Fruit fly (Drosophila melanogaster) whole organism, wandering third instar larva: Measurements from ENCODE around the gene CG46309.

Source experiments
- Myc ChIP-seq: fragments of >200 bp; optimal IDR thresholded peaks from 2 replicates; lab custom pipeline; 2017
- Vsx2 ChIP-seq: fragments of 200-300, 225-300 bp; sonication (Bioruptor generic); optimal IDR thresholded peaks from 2 replicates; lab custom pipeline; 2018; ENCODE audit warnings: missing biosample characterization, missing genetic modification characterization; ENCODE audit not compliant: partially characterized antibody
- ey ChIP-seq: fragments of 200-800 bp; sonication (Bioruptor generic); optimal IDR thresholded peaks from 2 replicates; lab custom pipeline; 2016; ENCODE audit warnings: missing biosample characterization, missing genetic modification characterization
- foxo ChIP-seq, 2 experiments: fragments of 200-800 bp; sonication (Bioruptor generic); optimal IDR thresholded peaks; 2 replicates in 1 of 2; 3 replicates in 1 of 2; lab custom pipeline; 2016 to 2017; ENCODE audit warnings: missing biosample characterization in 2 of 2, missing genetic modification characterization in 2 of 2
- psq ChIP-seq: fragments of 200-800 bp; sonication (Bioruptor generic); optimal IDR thresholded peaks from 3 replicates; lab custom pipeline; 2017; ENCODE audit warnings: missing biosample characterization, mild to moderate bottlenecking, missing genetic modification characterization, moderate library complexity
- tai ChIP-seq: sonication (Bioruptor generic); optimal IDR thresholded peaks from 2 replicates; lab custom pipeline; 2016; ENCODE audit warnings: missing biosample characterization, missing genetic modification characterization

DNA sequence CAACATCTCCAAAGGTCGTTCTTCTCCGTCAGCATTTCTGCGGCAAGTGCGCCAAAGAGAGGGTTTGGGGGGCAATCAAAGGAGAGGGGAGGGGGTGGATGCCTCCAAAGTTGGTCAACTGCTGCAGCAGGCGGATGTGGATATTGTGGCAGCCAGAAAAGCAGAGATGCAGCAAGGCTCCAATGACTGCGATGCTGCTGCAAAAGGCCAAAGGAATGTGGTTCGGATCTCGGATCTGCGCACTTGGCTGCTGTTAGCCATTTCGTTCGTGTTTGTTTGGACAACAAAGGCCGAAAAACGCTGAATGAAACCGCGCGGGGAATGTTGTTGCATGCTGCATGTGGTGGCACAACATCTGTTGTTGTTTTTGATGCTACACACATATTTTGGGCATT, 30.5 kb upstream of the CG46309 start:
- no peak for TF ChIP-seq Vsx2 (GFP tag; lab: Kevin White, UChicago)
- no peak for TF ChIP-seq tai (GFP tag; lab: Kevin White, UChicago)
- TF ChIP-seq foxo (GFP tag; optimal IDR thresholded peaks at IDR 0.05; lab: Kevin White, UChicago) = no peak
- TF ChIP-seq Myc (lab: Kevin White, UChicago) = no peak
- TF ChIP-seq psq (GFP tag; lab: Kevin White, UChicago) = peak; percentile 4
- TF ChIP-seq ey (GFP tag; lab: Kevin White, UChicago) = no peak
